Worm (Caenorhabditis elegans) whole organism, young adult: ENCODE results near the gene dpy-30.

Source experiments
- B0035.1 ChIP-seq: sonication (generic microtip); optimal IDR thresholded peaks from 2 replicates; lab custom pipeline; 2016; ENCODE audit warnings: missing genetic modification characterization, mild to moderate bottlenecking, missing compliant biosample characterization, missing genotype, missing genetic modification reagents
- B0261.1 ChIP-seq: sonication (generic microtip); optimal IDR thresholded peaks from 2 replicates; lab custom pipeline; 2016; ENCODE audit warnings: mild to moderate bottlenecking, missing genetic modification characterization, moderate library complexity, missing compliant biosample characterization
- D2030.7 ChIP-seq: fragments of 200-800 bp; sonication (Bioruptor generic); IDR thresholded peaks from 2 replicates; pipeline ENCODE4 v1.3.6; 2022; ENCODE audit warnings: missing genetic modification reagents, missing genetic modification characterization, missing compliant biosample characterization
- F22D6.2 ChIP-seq: sonication (generic microtip); optimal IDR thresholded peaks from 2 replicates; lab custom pipeline; 2016; ENCODE audit warnings: mild to moderate bottlenecking, missing genetic modification characterization, missing compliant biosample characterization
- F37B4.10 ChIP-seq: fragments of 200-800 bp; sonication (Bioruptor generic); IDR thresholded peaks from 2 replicates; pipeline ENCODE4 v1.3.6; 2022; ENCODE audit warnings: missing genetic modification characterization, missing compliant biosample characterization
- F39B2.1 ChIP-seq: fragments of 200-800 bp; sonication (Bioruptor generic); IDR thresholded peaks from 2 replicates; pipeline ENCODE4 v1.3.6; 2022; ENCODE audit warnings: missing genetic modification reagents, missing genetic modification characterization, missing compliant biosample characterization
- T07F8.4 ChIP-seq: sonication (generic microtip); optimal IDR thresholded peaks from 2 replicates; lab custom pipeline; 2016; ENCODE audit warnings: mild to moderate bottlenecking, missing genetic modification characterization, moderate library complexity, missing compliant biosample characterization
- Y67H2A.10 ChIP-seq: fragments of 200-800 bp; sonication (Bioruptor generic); conservative IDR thresholded peaks from 2 replicates; pipeline ENCODE4 v1.3.6; 2022; ENCODE audit warnings: missing genetic modification reagents, missing genetic modification characterization, missing compliant biosample characterization
- Y79H2A.3 ChIP-seq: fragments of 200-800 bp; sonication (Bioruptor generic); conservative IDR thresholded peaks from 2 replicates; pipeline ENCODE4 v1.3.6; 2022; ENCODE audit warnings: missing genetic modification reagents, missing genetic modification characterization, missing compliant biosample characterization
- Y95B8A.8 ChIP-seq: fragments of 200-800 bp; sonication (Bioruptor generic); IDR thresholded peaks from 2 replicates; pipeline ENCODE4 v1.3.6; 2022; ENCODE audit warnings: missing genetic modification reagents, missing genetic modification characterization, missing compliant biosample characterization
- ama-1 ChIP-seq, 3 experiments: fragments of 150-350 bp in 1 of 3; sonication (generic microtip) in 2 of 3; optimal IDR thresholded peaks; 2 replicates each; lab custom pipeline; 2014 to 2018; ENCODE audit warnings: missing biosample characterization in 2 of 3, missing genetic modification characterization in 2 of 3, missing genetic modification reagents in 2 of 3
- aptf-2 ChIP-seq: fragments of 200-800 bp; sonication (Bioruptor generic); conservative IDR thresholded peaks from 2 replicates; pipeline ENCODE4 v1.3.6; 2022; ENCODE audit warnings: missing genetic modification reagents, missing genetic modification characterization, missing compliant biosample characterization
- attf-3 ChIP-seq: fragments of 200-800 bp; sonication (Bioruptor generic); conservative IDR thresholded peaks from 2 replicates; pipeline ENCODE4 v1.3.6; 2022; ENCODE audit warnings: missing genetic modification reagents, missing genetic modification characterization, missing compliant biosample characterization
- attf-5 ChIP-seq: fragments of 200-800 bp; sonication (Bioruptor generic); optimal IDR thresholded peaks from 2 replicates; lab custom pipeline; 2018; ENCODE audit warnings: mild to moderate bottlenecking, missing genetic modification characterization, missing compliant biosample characterization
- attf-6 ChIP-seq: fragments of 200-800 bp; sonication (Bioruptor generic); IDR thresholded peaks from 2 replicates; pipeline ENCODE4 v1.3.6; 2022; ENCODE audit warnings: missing genetic modification reagents, missing genetic modification characterization, missing compliant biosample characterization
- ceh-100 ChIP-seq: fragments of 200-800 bp; sonication (Bioruptor generic); IDR thresholded peaks from 2 replicates; pipeline ENCODE4 v1.3.6; 2022; ENCODE audit warnings: missing genetic modification reagents, missing genetic modification characterization, missing compliant biosample characterization
- ceh-58 ChIP-seq: fragments of 200-800 bp; sonication (Bioruptor generic); IDR thresholded peaks from 2 replicates; pipeline ENCODE4 v1.3.6; 2022; ENCODE audit warnings: missing genetic modification characterization, missing compliant biosample characterization
- dox-1 ChIP-seq: fragments of 200-800 bp; sonication (Bioruptor generic); IDR thresholded peaks from 2 replicates; pipeline ENCODE4 v1.3.6; 2022; ENCODE audit warnings: missing genetic modification reagents, missing genetic modification characterization, missing compliant biosample characterization
- dpff-1 ChIP-seq: sonication (generic microtip); optimal IDR thresholded peaks from 2 replicates; lab custom pipeline; 2017; ENCODE audit warnings: mild to moderate bottlenecking, missing genetic modification characterization, missing compliant biosample characterization
- dpl-1 ChIP-seq: fragments of 150-350 bp; optimal IDR thresholded peaks from 2 replicates; lab custom pipeline; 2014; ENCODE audit warnings: missing biosample characterization, missing genetic modification reagents, missing genetic modification characterization
- efl-1 ChIP-seq: fragments of 150-350 bp; optimal IDR thresholded peaks from 2 replicates; lab custom pipeline; 2014; ENCODE audit warnings: missing biosample characterization, missing genetic modification reagents, missing genetic modification characterization
- egl-44 ChIP-seq: fragments of 200-800 bp; sonication (Bioruptor generic); IDR thresholded peaks from 2 replicates; pipeline ENCODE4 v1.3.6; 2022; ENCODE audit warnings: missing genetic modification reagents, missing genetic modification characterization, missing compliant biosample characterization
- egrh-3 ChIP-seq: fragments of 200-800 bp; sonication (Bioruptor generic); IDR thresholded peaks from 2 replicates; pipeline ENCODE4 v1.3.6; 2022; ENCODE audit warnings: missing genetic modification reagents, missing genetic modification characterization, missing compliant biosample characterization
- hlh-26 ChIP-seq: fragments of 200-800 bp; sonication (Bioruptor generic); conservative IDR thresholded peaks from 2 replicates; pipeline ENCODE4 v1.3.6; 2022; ENCODE audit warnings: missing genetic modification reagents, missing genetic modification characterization, missing compliant biosample characterization
- hmg-1.2 ChIP-seq: fragments of 200-800 bp; sonication (Bioruptor generic); IDR thresholded peaks from 2 replicates; pipeline ENCODE4 v1.3.6; 2022; ENCODE audit warnings: missing genetic modification reagents, missing genetic modification characterization, missing compliant biosample characterization
- hmg-20 ChIP-seq: fragments of 200-800 bp; sonication (Bioruptor generic); IDR thresholded peaks from 2 replicates; pipeline ENCODE4 v1.3.6; 2022; ENCODE audit warnings: missing genetic modification reagents, missing genetic modification characterization, missing compliant biosample characterization
- let-607 ChIP-seq, 2 experiments: fragments of 200-800 bp in 1 of 2; sonication (Bioruptor generic) in 1 of 2; sonication (generic microtip) in 1 of 2; optimal IDR thresholded peaks; 2 replicates each; lab custom pipeline; 2016 to 2018; ENCODE audit warnings: mild to moderate bottlenecking in 2 of 2, missing compliant biosample characterization in 2 of 2, missing genetic modification characterization in 2 of 2, moderate library complexity in 2 of 2, missing genotype in 1 of 2
- lin-26 ChIP-seq: fragments of 200-800 bp; sonication (Bioruptor generic); IDR thresholded peaks from 2 replicates; pipeline ENCODE4 v1.3.6; 2022; ENCODE audit warnings: missing genetic modification reagents, missing genetic modification characterization, missing compliant biosample characterization
- lin-35 ChIP-seq, 3 experiments: fragments of 150-350 bp in 2 of 3; sonication (generic microtip) in 1 of 3; optimal IDR thresholded peaks; 2 replicates each; lab custom pipeline; 2014 to 2018; ENCODE audit warnings: missing biosample characterization in 3 of 3, missing genetic modification characterization in 3 of 3, missing genetic modification reagents in 3 of 3
- lsl-1 ChIP-seq: fragments of 200-800 bp; sonication (Bioruptor generic); optimal IDR thresholded peaks from 2 replicates; lab custom pipeline; 2018; ENCODE audit warnings: mild to moderate bottlenecking, missing genetic modification characterization, moderate library complexity, missing compliant biosample characterization
- madf-3 ChIP-seq: fragments of 200-800 bp; sonication (Bioruptor generic); IDR thresholded peaks from 2 replicates; pipeline ENCODE4 v1.3.6; 2022; ENCODE audit warnings: missing genetic modification reagents, missing genetic modification characterization, missing compliant biosample characterization
- madf-6 ChIP-seq: fragments of 200-800 bp; sonication (Bioruptor generic); IDR thresholded peaks from 2 replicates; pipeline ENCODE4 v1.3.6; 2022; ENCODE audit warnings: missing genetic modification reagents, missing genetic modification characterization, missing compliant biosample characterization
- mes-4 ChIP-seq: sonication (generic microtip); optimal IDR thresholded peaks from 2 replicates; lab custom pipeline; 2016; ENCODE audit warnings: missing genotype, missing genetic modification characterization, missing compliant biosample characterization
- mxl-1 ChIP-seq: sonication (generic microtip); optimal IDR thresholded peaks from 2 replicates; lab custom pipeline; 2016; ENCODE audit warnings: missing genetic modification characterization, missing compliant biosample characterization
- nhr-179 ChIP-seq: sonication (generic microtip); optimal IDR thresholded peaks from 2 replicates; lab custom pipeline; 2016; ENCODE audit warnings: mild to moderate bottlenecking, missing genetic modification characterization, missing compliant biosample characterization
- nhr-80 ChIP-seq: sonication (generic microtip); optimal IDR thresholded peaks from 2 replicates; lab custom pipeline; 2016; ENCODE audit warnings: missing genetic modification characterization, missing compliant biosample characterization
- pbrm-1 ChIP-seq: fragments of 200-800 bp; sonication (Bioruptor generic); IDR thresholded peaks from 2 replicates; pipeline ENCODE4 v1.3.6; 2022; ENCODE audit warnings: missing genetic modification reagents, missing genetic modification characterization, missing compliant biosample characterization
- sdz-38 ChIP-seq: sonication (generic microtip); optimal IDR thresholded peaks from 2 replicates; lab custom pipeline; 2016; ENCODE audit warnings: missing genotype, missing genetic modification characterization, missing compliant biosample characterization
- sea-2 ChIP-seq: fragments of 200-800 bp; sonication (Bioruptor generic); IDR thresholded peaks from 2 replicates; pipeline ENCODE4 v1.3.6; 2022; ENCODE audit warnings: missing genetic modification characterization, missing compliant biosample characterization
- snpc-3.4 ChIP-seq: sonication (generic microtip); optimal IDR thresholded peaks from 2 replicates; lab custom pipeline; 2017; ENCODE audit warnings: missing genetic modification characterization, mild to moderate bottlenecking, missing compliant biosample characterization, antibody characterized with exemption, moderate library complexity, missing genotype, missing genetic modification reagents
- snpc-4 ChIP-seq, 5 experiments: fragments of 150-350 bp in 1 of 5; sonication (generic microtip) in 4 of 5; optimal IDR thresholded peaks; 2 replicates each; lab custom pipeline; 2014 to 2018; ENCODE audit warnings: missing genetic modification characterization in 5 of 5, missing biosample characterization in 3 of 5, antibody characterized with exemption in 2 of 5, mild to moderate bottlenecking in 2 of 5, missing compliant biosample characterization in 2 of 5, missing genotype in 2 of 5, moderate library complexity in 2 of 5, missing genetic modification reagents in 1 of 5
- tbx-9 ChIP-seq: sonication (generic microtip); optimal IDR thresholded peaks from 2 replicates; lab custom pipeline; 2016; ENCODE audit warnings: borderline replicate concordance, missing genetic modification characterization, inconsistent platforms, missing compliant biosample characterization
- xnd-1 ChIP-seq: sonication (generic microtip); optimal IDR thresholded peaks from 2 replicates; lab custom pipeline; 2016; ENCODE audit warnings: missing genotype, missing genetic modification reagents, missing genetic modification characterization, missing compliant biosample characterization

Gene dpy-30

ce11 chrV:12181310-12181709 lies 10.0 kb upstream of the dpy-30 start, which contains the start of gene elpc-3:
elpc-3 (minus strand) TSS chrV:12181410.
- TF ChIP-seq ama-1 (optimal IDR thresholded peaks at IDR 0.05; lab: Kevin White, UChicago) (no peak), ama-1 (GFP tag; optimal IDR thresholded peaks at IDR 0.05; lab: Kevin White, UChicago) (peak in 1 of 2 experiments; percentile 27), hmg-1.2 (GFP tag; lab: Robert Waterston, UW) (no peak)
- TF ChIP-seq, all 124 proteins: peak for 1

- no peak for TF ChIP-seq ceh-58 (GFP tag; lab: Robert Waterston, UW)
- TF ChIP-seq Y67H2A.10 = no peak
- TF ChIP-seq Y95B8A.8 (GFP tag; lab: Robert Waterston, UW) = no peak
- TF ChIP-seq mes-4 (tag; lab: Kevin White, UChicago) = no peak
- TF ChIP-seq sdz-38 (tag; lab: Kevin White, UChicago) = no peak
- no peak for TF ChIP-seq nhr-179 (tag; lab: Kevin White, UChicago)
- no peak for TF ChIP-seq pbrm-1 (GFP tag; lab: Robert Waterston, UW)
- no peak for TF ChIP-seq F22D6.2 (tag; lab: Kevin White, UChicago)
- no peak for TF ChIP-seq egrh-3 (GFP tag; lab: Robert Waterston, UW)
- no peak for TF ChIP-seq egl-44 (GFP tag; lab: Robert Waterston, UW)
- no peak for TF ChIP-seq mxl-1 (tag; lab: Kevin White, UChicago)
- no peak for TF ChIP-seq efl-1 (GFP tag; lab: Kevin White, UChicago)
- no peak for TF ChIP-seq F37B4.10
- no peak for TF ChIP-seq lsl-1 (GFP tag; lab: Kevin White, UChicago)
- no peak for TF ChIP-seq dpl-1 (GFP tag; lab: Kevin White, UChicago)
Observed at ce11 chrV:12183854-12184253, 7.5 kb upstream of the dpy-30 start, which contains the start of gene usip-1. usip-1 (minus strand) TSS chrV:12184194.

- TF ChIP-seq B0035.1 (no peak), madf-6 (GFP tag; lab: Robert Waterston, UW) (no peak), Y79H2A.3 (no peak), dpff-1 (tag; lab: Kevin White, UChicago) (no peak), T07F8.4 (tag; lab: Kevin White, UChicago) (no peak), lin-26 (GFP tag; lab: Robert Waterston, UW) (no peak), dpl-1 (GFP tag; lab: Kevin White, UChicago) (peak; percentile 34), aptf-2 (GFP tag; lab: Robert Waterston, UW) (no peak), attf-5 (GFP tag; lab: Kevin White, UChicago) (no peak), hmg-20 (GFP tag; lab: Robert Waterston, UW) (no peak), F39B2.1 (GFP tag; lab: Robert Waterston, UW) (no peak), tbx-9 (tag; lab: Kevin White, UChicago) (no peak), B0261.1 (tag; lab: Kevin White, UChicago) (no peak), D2030.7 (no peak), madf-3 (GFP tag; lab: Robert Waterston, UW) (no peak), snpc-3.4 (tag; lab: Kevin White, UChicago) (no peak), attf-3 (GFP tag; lab: Robert Waterston, UW) (peak; percentile 90), sea-2 (no peak), xnd-1 (tag; lab: Kevin White, UChicago) (no peak), efl-1 (GFP tag; lab: Kevin White, UChicago) (peak; percentile 47), hmg-1.2 (GFP tag; lab: Robert Waterston, UW) (no peak), nhr-80 (tag; lab: Kevin White, UChicago) (no peak), nhr-179 (tag; lab: Kevin White, UChicago) (no peak), let-607 (tag; optimal IDR thresholded peaks at IDR 0.05; lab: Kevin White, UChicago) (no peak), lin-35 (GFP tag; optimal IDR thresholded peaks at IDR 0.05; lab: Kevin White, UChicago) (peak in 1 of 3 experiments; percentile 55), Y95B8A.8 (GFP tag; lab: Robert Waterston, UW) (no peak), ceh-100 (no peak), dox-1 (GFP tag; lab: Robert Waterston, UW) (no peak), pbrm-1 (GFP tag; lab: Robert Waterston, UW) (no peak), attf-6 (GFP tag; lab: Robert Waterston, UW) (no peak), snpc-4 (GFP tag; optimal IDR thresholded peaks at IDR 0.05; lab: Kevin White, UChicago) (no peak), snpc-4 (tag; optimal IDR thresholded peaks at IDR 0.05; lab: Kevin White, UChicago) (no peak), hlh-26 (no peak)
Observed at ce11 chrV:12184308-12184999, 6.9 kb upstream of the dpy-30 start, which contains the start of gene srd-4. srd-4 (plus strand) TSS chrV:12184949.
